Fruit fly (Drosophila melanogaster) whole organism, embryonic: Measurements from ENCODE around the gene ND-B17.

Source experiments
- Atf-2 ChIP-seq: fragments of 200-800 bp; sonication (Bioruptor generic); optimal IDR thresholded peaks from 2 replicates; lab custom pipeline; 2016; ENCODE audit warnings: missing biosample characterization, missing genetic modification characterization
- C15 ChIP-seq: fragments of 200-800 bp; sonication (Bioruptor generic); IDR thresholded peaks from 3 replicates; pipeline ENCODE4 v1.3.6; 2022; ENCODE audit warnings: missing biosample characterization, missing genetic modification characterization
- CG10267 ChIP-seq: fragments of 200-800 bp; sonication (Bioruptor generic); optimal IDR thresholded peaks from 2 replicates; lab custom pipeline; 2018; ENCODE audit warnings: missing biosample characterization, mild to moderate bottlenecking, missing genetic modification characterization, moderate library complexity
- CG10543 ChIP-seq: fragments of 200-800 bp; sonication (Bioruptor generic); optimal IDR thresholded peaks from 3 replicates; lab custom pipeline; 2017; ENCODE audit warnings: missing biosample characterization, mild to moderate bottlenecking, missing genetic modification characterization, moderate library complexity
- CG10959 ChIP-seq: fragments of 200-800 bp; sonication (Bioruptor generic); IDR thresholded peaks from 2 replicates; pipeline ENCODE4 v1.3.6; 2022; ENCODE audit warnings: missing biosample characterization, missing genetic modification characterization
- CG11560 ChIP-seq: fragments of 200-800 bp; sonication (Bioruptor generic); IDR thresholded peaks from 3 replicates; pipeline ENCODE4 v1.3.6; 2022; ENCODE audit warnings: missing biosample characterization, missing genetic modification characterization
- CG12391 ChIP-seq: fragments of 200-800 bp; sonication (Bioruptor generic); optimal IDR thresholded peaks from 3 replicates; lab custom pipeline; 2018; ENCODE audit warnings: missing biosample characterization, mild to moderate bottlenecking, missing genetic modification characterization, moderate library complexity
- CG14710 ChIP-seq: fragments of 200-800 bp; sonication (Bioruptor generic); optimal IDR thresholded peaks from 3 replicates; lab custom pipeline; 2019; ENCODE audit warnings: missing biosample characterization, mild to moderate bottlenecking, missing genetic modification characterization, moderate library complexity
- CG15696 ChIP-seq: fragments of 200-800 bp; sonication (Bioruptor generic); optimal IDR thresholded peaks from 2 replicates; lab custom pipeline; 2019; ENCODE audit warnings: missing biosample characterization, mild to moderate bottlenecking, missing genetic modification characterization, moderate library complexity
- CG16863 ChIP-seq: fragments of 200-800 bp; sonication (Bioruptor generic); optimal IDR thresholded peaks from 3 replicates; lab custom pipeline; 2016; ENCODE audit warnings: missing biosample characterization, missing genetic modification characterization
- CG17829 ChIP-seq: fragments of 200-800 bp; optimal IDR thresholded peaks from 2 replicates; lab custom pipeline; 2019; ENCODE audit warnings: missing biosample characterization, mild to moderate bottlenecking, missing genetic modification characterization, moderate library complexity
- CG2712 ChIP-seq: fragments of 200-800 bp; optimal IDR thresholded peaks from 3 replicates; lab custom pipeline; 2019; ENCODE audit warnings: missing biosample characterization, mild to moderate bottlenecking, missing genetic modification characterization, moderate library complexity
- CG3163 ChIP-seq: fragments of 200-800 bp; sonication (Bioruptor generic); optimal IDR thresholded peaks from 3 replicates; lab custom pipeline; 2016; ENCODE audit warnings: missing biosample characterization, missing genetic modification characterization
- CG4617 ChIP-seq: fragments of 200-800 bp; sonication (Bioruptor generic); optimal IDR thresholded peaks from 3 replicates; lab custom pipeline; 2016; ENCODE audit warnings: missing biosample characterization, missing genetic modification characterization, borderline replicate concordance
- CG7745 ChIP-seq: fragments of 200-800 bp; sonication (Bioruptor generic); optimal IDR thresholded peaks from 2 replicates; lab custom pipeline; 2018; ENCODE audit warnings: missing biosample characterization, mild to moderate bottlenecking, missing genetic modification characterization, moderate library complexity
- CG9727 ChIP-seq: fragments of 200-800 bp; sonication (Bioruptor generic); optimal IDR thresholded peaks from 3 replicates; lab custom pipeline; 2017; ENCODE audit warnings: missing biosample characterization, mild to moderate bottlenecking, missing genetic modification characterization
- Dek ChIP-seq: fragments of 200-800 bp; sonication (Bioruptor generic); optimal IDR thresholded peaks from 3 replicates; lab custom pipeline; 2019; ENCODE audit warnings: missing biosample characterization, mild to moderate bottlenecking, missing genetic modification characterization, moderate library complexity
- E2f2 ChIP-seq: fragments of 200-800 bp; sonication (Bioruptor generic); IDR thresholded peaks from 2 replicates; pipeline ENCODE4 v1.3.6; 2022; ENCODE audit warnings: missing biosample characterization, missing genetic modification characterization
- Ets65A ChIP-seq: fragments of 200-800 bp; sonication (Bioruptor generic); peaks from one replicate; lab custom pipeline; 2016; ENCODE audit warnings: missing biosample characterization, missing genetic modification characterization
- HLH4C ChIP-seq: fragments of 200-800 bp; sonication (Bioruptor generic); IDR thresholded peaks from 3 replicates; pipeline ENCODE4 v1.3.6; 2022; ENCODE audit warnings: missing biosample characterization, missing genetic modification characterization; ENCODE audit not compliant: partially characterized antibody
- Jarid2 ChIP-seq: fragments of 200-800 bp; sonication (Bioruptor generic); optimal IDR thresholded peaks from 3 replicates; lab custom pipeline; 2017; ENCODE audit warnings: mild to moderate bottlenecking, missing biosample characterization, missing genetic modification reagents, missing genetic modification characterization
- NC2α ChIP-seq: fragments of 200-800 bp; sonication (Bioruptor generic); optimal IDR thresholded peaks from 2 replicates; lab custom pipeline; 2016; ENCODE audit warnings: missing biosample characterization, missing genetic modification characterization
- Nf-YB ChIP-seq: fragments of 200-800 bp; sonication (Bioruptor generic); optimal IDR thresholded peaks from 3 replicates; lab custom pipeline; 2019; ENCODE audit warnings: missing biosample characterization, mild to moderate bottlenecking, missing genetic modification characterization, moderate library complexity
- Opbp ChIP-seq: fragments of 200-800 bp; sonication (Bioruptor generic); IDR thresholded peaks from 3 replicates; pipeline ENCODE4 v1.3.6; 2022; ENCODE audit warnings: missing biosample characterization, missing genetic modification characterization; ENCODE audit not compliant: partially characterized antibody
- Spps ChIP-seq: fragments of 200-800 bp; sonication (Bioruptor generic); optimal IDR thresholded peaks from 2 replicates; lab custom pipeline; 2018; ENCODE audit warnings: missing biosample characterization, mild to moderate bottlenecking, missing genetic modification characterization
- Xrp1 ChIP-seq: fragments of 200-800 bp; sonication (Bioruptor generic); IDR thresholded peaks from 2 replicates; pipeline ENCODE4 v1.3.6; 2022; ENCODE audit warnings: missing biosample characterization, missing genetic modification characterization
- ac ChIP-seq: fragments of 200-800 bp; sonication (Bioruptor generic); optimal IDR thresholded peaks from 3 replicates; lab custom pipeline; 2017; ENCODE audit warnings: missing biosample characterization, mild to moderate bottlenecking, missing genetic modification characterization
- cad ChIP-seq: fragments of >200 bp; optimal IDR thresholded peaks from 2 replicates; lab custom pipeline; 2017; ENCODE audit warnings: missing biosample characterization, missing genetic modification characterization
- chm ChIP-seq: fragments of 200-800 bp; sonication (Bioruptor generic); IDR thresholded peaks from 2 replicates; pipeline ENCODE4 v1.3.6; 2022; ENCODE audit warnings: missing biosample characterization, missing genetic modification characterization
- fru ChIP-seq: fragments of >200 bp; optimal IDR thresholded peaks from 2 replicates; lab custom pipeline; 2017
- fu2 ChIP-seq: fragments of 200-800 bp; sonication (Bioruptor generic); optimal IDR thresholded peaks from 2 replicates; lab custom pipeline; 2016; ENCODE audit warnings: missing biosample characterization, missing genetic modification characterization
- h ChIP-seq: fragments of >200 bp; optimal IDR thresholded peaks from 2 replicates; lab custom pipeline; 2017
- jigr1 ChIP-seq: fragments of 200-800 bp; sonication (Bioruptor generic); IDR thresholded peaks from 3 replicates; pipeline ENCODE4 v1.3.6; 2022; ENCODE audit warnings: missing biosample characterization, missing genetic modification characterization
- pan ChIP-seq, 4 experiments: fragments of >200 bp in 3 of 4; fragments of 200-800 bp in 1 of 4; sonication (Bioruptor generic) in 1 of 4; optimal IDR thresholded peaks in 3 of 4; IDR thresholded peaks in 1 of 4; 2 replicates each; pipeline versions ENCODE4 v1.3.6 to Lab custom; 2017 to 2022; ENCODE audit warnings: missing biosample characterization in 2 of 4, missing genetic modification characterization in 2 of 4, mixed read lengths in 1 of 4
- peb ChIP-seq: fragments of 200-800 bp; sonication (Bioruptor generic); IDR thresholded peaks from 2 replicates; pipeline ENCODE4 v1.3.6; 2022; ENCODE audit warnings: missing biosample characterization, missing genetic modification characterization
- prd ChIP-seq, 3 experiments: fragments of >200 bp in 2 of 3; fragments of 200-800 bp in 1 of 3; sonication (Bioruptor generic) in 1 of 3; optimal IDR thresholded peaks in 2 of 3; IDR thresholded peaks in 1 of 3; 2 replicates in 2 of 3; 3 replicates in 1 of 3; pipeline versions ENCODE4 v1.3.6 to Lab custom; 2017 to 2022; ENCODE audit warnings: missing biosample characterization in 1 of 3, missing genetic modification characterization in 1 of 3
- scrt ChIP-seq: fragments of 200-800 bp; sonication (Bioruptor generic); optimal IDR thresholded peaks from 2 replicates; lab custom pipeline; 2018; ENCODE audit warnings: missing biosample characterization, mild to moderate bottlenecking, missing genetic modification characterization, moderate library complexity
- sima ChIP-seq: fragments of 200-800 bp; sonication (Bioruptor generic); optimal IDR thresholded peaks from 2 replicates; lab custom pipeline; 2016; ENCODE audit warnings: missing biosample characterization, missing genetic modification characterization
- so ChIP-seq: fragments of 200-800 bp; sonication (Bioruptor generic); IDR thresholded peaks from 3 replicates; pipeline ENCODE4 v1.3.6; 2022; ENCODE audit warnings: missing biosample characterization, missing genetic modification characterization
- tll ChIP-seq, 2 experiments: fragments of 200-800 bp in 1 of 2; fragments of >200 bp in 1 of 2; sonication (Bioruptor generic) in 1 of 2; optimal IDR thresholded peaks; 2 replicates each; lab custom pipeline; 2017 to 2019; ENCODE audit warnings: missing biosample characterization in 2 of 2, missing genetic modification characterization in 2 of 2, mild to moderate bottlenecking in 1 of 2, moderate library complexity in 1 of 2
- twi ChIP-seq: fragments of 200-800 bp; optimal IDR thresholded peaks from 2 replicates; lab custom pipeline; 2019; ENCODE audit warnings: missing biosample characterization, mild to moderate bottlenecking, missing genetic modification characterization, moderate library complexity
- zfh1 ChIP-seq: fragments of 200-800 bp; sonication (Bioruptor generic); IDR thresholded peaks from 3 replicates; pipeline ENCODE4 v1.3.6; 2022; ENCODE audit warnings: missing biosample characterization, missing genetic modification characterization

Gene ND-B17

DNA sequence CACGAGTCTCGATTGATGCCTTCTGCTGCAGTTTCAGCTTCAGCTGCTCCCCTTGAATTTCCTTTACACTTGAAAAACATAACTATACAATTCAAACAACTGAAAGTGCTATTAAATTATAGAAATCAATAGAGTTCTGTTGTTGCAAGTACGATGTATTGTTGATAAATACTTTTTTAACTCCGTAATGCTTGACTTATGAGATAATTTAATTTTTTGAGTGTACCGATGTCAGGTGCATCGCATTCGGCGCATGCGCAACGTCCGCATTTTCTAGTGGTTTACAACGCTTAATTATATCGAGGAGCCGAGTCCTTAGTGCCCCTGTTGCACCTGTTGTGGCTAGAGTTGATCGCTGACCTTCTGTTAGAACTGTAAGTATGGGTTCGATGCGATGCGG is 9.5 kb downstream of the ND-B17 start (continued):
- TF ChIP-seq CG4617 (no peak), fru (lab: Kevin White, UChicago) (no peak), CG10267 (tag; lab: Kevin White, UChicago) (peak; percentile 35), CG10959 (GFP tag; lab: Robert Waterston, UW) (peak; percentile 48; the same call in 1 of the 2 replicates), prd (optimal IDR thresholded peaks at IDR 0.05; lab: Kevin White, UChicago) (no peak), prd (GFP tag; IDR thresholded peaks at IDR 0.05; lab: Robert Waterston, UW) (peak; percentile 70; the same call in 2 of the 3 replicates), CG2712 (tag; lab: Kevin White, UChicago) (peak; percentile 31), CG10543 (no peak), ac (GFP tag; lab: Kevin White, UChicago) (peak; percentile 90), Xrp1 (GFP tag; lab: Robert Waterston, UW) (peak; percentile 64), jigr1 (no peak), CG9727 (GFP tag; lab: Kevin White, UChicago) (peak; percentile 44), zfh1 (peak; percentile 48; the same call in 2 of the 3 replicates), Opbp (GFP tag; lab: Robert Waterston, UW) (no peak), twi (tag; lab: Kevin White, UChicago) (no peak), CG15696 (tag; lab: Kevin White, UChicago) (peak; percentile 69), so (GFP tag; lab: Robert Waterston, UW) (no peak), CG14710 (peak; percentile 20), CG17829 (tag; lab: Kevin White, UChicago) (peak; percentile 10)

DNA sequence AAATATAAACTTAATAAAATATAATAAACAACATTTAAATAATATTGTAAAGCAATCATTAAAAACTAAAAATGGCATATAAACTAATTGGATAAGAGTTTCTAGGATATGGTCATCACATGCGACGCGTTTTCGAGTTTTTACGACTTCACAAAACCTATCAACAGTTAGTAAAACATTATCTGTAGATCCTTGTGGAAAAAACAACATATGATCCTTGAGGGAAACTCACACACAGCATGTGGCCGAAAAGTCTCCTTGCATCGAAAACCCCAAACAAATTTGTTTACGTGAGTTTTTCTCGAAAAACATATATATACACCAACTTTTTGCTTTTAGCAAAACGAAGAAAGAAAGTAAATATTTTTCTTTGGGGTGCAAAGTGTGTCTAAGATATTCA is 10.0 kb downstream of the ND-B17 start:
- TF ChIP-seq Ets65A (GFP tag; lab: Kevin White, UChicago) = peak; percentile 16
- TF ChIP-seq fu2 (GFP tag; lab: Kevin White, UChicago) = no peak
- TF ChIP-seq peb (GFP tag; lab: Robert Waterston, UW) = no peak
- peak in 1 of 2 experiments; percentile 66 for TF ChIP-seq tll (GFP tag; optimal IDR thresholded peaks at IDR 0.05; lab: Kevin White, UChicago)
- TF ChIP-seq Atf-2 = no peak
- TF ChIP-seq h (lab: Kevin White, UChicago) = no peak
- no peak for TF ChIP-seq CG7745 (tag; lab: Kevin White, UChicago)
- no peak for TF ChIP-seq sima (GFP tag; lab: Kevin White, UChicago)
- TF ChIP-seq cad (GFP tag; lab: Kevin White, UChicago) = no peak
- TF ChIP-seq Spps (tag; lab: Kevin White, UChicago) = no peak
- TF ChIP-seq chm = no peak
- no peak for TF ChIP-seq CG11560 (tag; lab: Robert Waterston, UW)
- no peak for TF ChIP-seq NC2α
- TF ChIP-seq C15 (GFP tag; lab: Robert Waterston, UW) = no peak
- no peak for TF ChIP-seq Nf-YB (GFP tag; lab: Kevin White, UChicago)
- TF ChIP-seq E2f2 (GFP tag; lab: Robert Waterston, UW) = no peak
- peak; percentile 91 for TF ChIP-seq twi (tag; lab: Kevin White, UChicago)
- TF ChIP-seq Jarid2 (GFP tag; lab: Kevin White, UChicago) = no peak
- no peak for TF ChIP-seq scrt
- TF ChIP-seq pan (optimal IDR thresholded peaks at IDR 0.05; lab: Kevin White, UChicago) = no peak
- TF ChIP-seq pan (GFP tag; optimal IDR thresholded peaks at IDR 0.05 in 1 of 2, IDR thresholded peaks at IDR 0.05 in 1 of 2) = no peak
- no peak for TF ChIP-seq HLH4C
- TF ChIP-seq CG16863 (GFP tag; lab: Kevin White, UChicago) = no peak
- no peak for TF ChIP-seq CG12391 (tag; lab: Kevin White, UChicago)
- TF ChIP-seq CG3163 = no peak
- no peak for TF ChIP-seq Dek (tag; lab: Kevin White, UChicago)
